Fruit fly (Drosophila melanogaster) whole organism: ENCODE results near the gene Setd3.

Experiments used
- psq ChIP-seq: fragments of >200 bp; optimal IDR thresholded peaks from 2 replicates; lab custom pipeline; 2017
- usp ChIP-seq: fragments of >200 bp; optimal IDR thresholded peaks from 2 replicates; lab custom pipeline; 2017; ENCODE audit warnings: missing biosample characterization, missing genetic modification characterization, mixed read lengths

- TF ChIP-seq psq (lab: Kevin White, UChicago) (no peak), usp (no peak)
Observed at dm6 chrX:6973340-6973739, 4.8 kb upstream of the Setd3 start, which contains the start of gene CG3040.
